Fruit fly (Drosophila melanogaster) whole organism, embryonic: Measurements from ENCODE around the gene Coq2.
A peak's percentile ranks its signal among the peaks of the same experiment; 100 is the strongest.

Source experiments
- Bgb ChIP-seq: fragments of 200-800 bp; sonication (Bioruptor generic); IDR thresholded peaks from 2 replicates; pipeline ENCODE4 v1.3.6; 2022; ENCODE audit warnings: missing biosample characterization, missing genetic modification characterization; ENCODE audit not compliant: partially characterized antibody
- CG10321 ChIP-seq: fragments of 200-800 bp; sonication (Bioruptor generic); IDR thresholded peaks from 2 replicates; pipeline ENCODE4 v1.3.6; 2022; ENCODE audit warnings: missing biosample characterization, missing genetic modification characterization
- CG10543 ChIP-seq: fragments of 200-800 bp; sonication (Bioruptor generic); optimal IDR thresholded peaks from 3 replicates; lab custom pipeline; 2017; ENCODE audit warnings: missing biosample characterization, mild to moderate bottlenecking, missing genetic modification characterization, moderate library complexity
- CG10979 ChIP-seq: fragments of 200-800 bp; sonication (Bioruptor generic); optimal IDR thresholded peaks from 2 replicates; lab custom pipeline; 2018; ENCODE audit warnings: missing biosample characterization, mild to moderate bottlenecking, missing genetic modification characterization, moderate library complexity
- CG11085 ChIP-seq: fragments of 200-800 bp; sonication (Bioruptor generic); IDR thresholded peaks from 2 replicates; pipeline ENCODE4 v1.3.6; 2022; ENCODE audit warnings: missing biosample characterization, missing genetic modification characterization
- CG11560 ChIP-seq: fragments of 200-800 bp; sonication (Bioruptor generic); IDR thresholded peaks from 3 replicates; pipeline ENCODE4 v1.3.6; 2022; ENCODE audit warnings: missing biosample characterization, missing genetic modification characterization
- CG13123 ChIP-seq: fragments of 200-800 bp; sonication (Bioruptor generic); optimal IDR thresholded peaks from 2 replicates; lab custom pipeline; 2016; ENCODE audit warnings: missing biosample characterization, missing genetic modification characterization
- CG13296 ChIP-seq: fragments of 200-800 bp; sonication (Bioruptor generic); optimal IDR thresholded peaks from 3 replicates; lab custom pipeline; 2018; ENCODE audit warnings: missing biosample characterization, mild to moderate bottlenecking, missing genetic modification characterization
- CG13894 ChIP-seq: fragments of 200-800 bp; sonication (Bioruptor generic); optimal IDR thresholded peaks from 3 replicates; lab custom pipeline; 2018; ENCODE audit warnings: missing biosample characterization, mild to moderate bottlenecking, missing genetic modification characterization, moderate library complexity
- CG14965 ChIP-seq: fragments of 200-800 bp; sonication (Bioruptor generic); optimal IDR thresholded peaks from 2 replicates; lab custom pipeline; 2016; ENCODE audit warnings: missing biosample characterization, missing genetic modification characterization, borderline replicate concordance
- CG1529 ChIP-seq: fragments of 200-800 bp; sonication (Bioruptor generic); optimal IDR thresholded peaks from 3 replicates; lab custom pipeline; 2018; ENCODE audit warnings: missing biosample characterization, missing genetic modification characterization
- CG1603 ChIP-seq: fragments of 200-800 bp; sonication (Bioruptor generic); optimal IDR thresholded peaks from 2 replicates; lab custom pipeline; 2019; ENCODE audit warnings: missing biosample characterization, mild to moderate bottlenecking, missing genetic modification characterization, moderate library complexity
- CG1647 ChIP-seq: fragments of 200-800 bp; sonication (Bioruptor generic); optimal IDR thresholded peaks from 3 replicates; lab custom pipeline; 2016; ENCODE audit warnings: missing biosample characterization, missing genetic modification characterization
- CG16813 ChIP-seq: fragments of 200-800 bp; sonication (Bioruptor generic); IDR thresholded peaks from 3 replicates; pipeline ENCODE4 v1.3.6; 2022; ENCODE audit warnings: missing biosample characterization, missing genetic modification characterization; ENCODE audit not compliant: partially characterized antibody
- CG3847 ChIP-seq: fragments of 200-800 bp; sonication (Bioruptor generic); IDR thresholded peaks from 2 replicates; pipeline ENCODE4 v1.3.6; 2022; ENCODE audit warnings: missing biosample characterization, missing genetic modification characterization
- CG6689 ChIP-seq: fragments of 200-800 bp; sonication (Bioruptor generic); IDR thresholded peaks from 2 replicates; pipeline ENCODE4 v1.3.6; 2022; ENCODE audit warnings: missing biosample characterization, missing genetic modification characterization
- CTCF ChIP-seq: fragments of 200-800 bp; sonication (Bioruptor generic); optimal IDR thresholded peaks from 2 replicates; lab custom pipeline; 2017; ENCODE audit warnings: missing biosample characterization, mild to moderate bottlenecking, missing genetic modification characterization, moderate library complexity
- H15 ChIP-seq: fragments of 200-800 bp; sonication (Bioruptor generic); IDR thresholded peaks from 3 replicates; pipeline ENCODE4 v1.3.6; 2022; ENCODE audit warnings: missing biosample characterization, missing genetic modification characterization
- HLH3B ChIP-seq: fragments of 200-800 bp; sonication (Bioruptor generic); IDR thresholded peaks from 2 replicates; pipeline ENCODE4 v1.3.6; 2022; ENCODE audit warnings: missing biosample characterization, missing genetic modification characterization
- Hmr ChIP-seq: fragments of 200-800 bp; sonication (Bioruptor generic); optimal IDR thresholded peaks from 3 replicates; lab custom pipeline; 2017; ENCODE audit warnings: mild to moderate bottlenecking, missing biosample characterization, missing genetic modification reagents, missing genetic modification characterization
- Meics ChIP-seq: fragments of 200-800 bp; sonication (Bioruptor generic); optimal IDR thresholded peaks from 2 replicates; lab custom pipeline; 2017; ENCODE audit warnings: missing biosample characterization, mild to moderate bottlenecking, missing genetic modification characterization
- Mrtf ChIP-seq: fragments of 200-800 bp; sonication (Bioruptor generic); IDR thresholded peaks from 3 replicates; pipeline ENCODE4 v1.3.6; 2022; ENCODE audit warnings: missing biosample characterization, missing genetic modification characterization
- PHDP ChIP-seq: fragments of 200-800 bp; sonication (Bioruptor generic); optimal IDR thresholded peaks from 3 replicates; lab custom pipeline; 2018; ENCODE audit warnings: missing biosample characterization, mild to moderate bottlenecking, missing genetic modification characterization, moderate library complexity
- Pdp1 ChIP-seq, 2 experiments: fragments of 200-800 bp; sonication (Bioruptor generic); optimal IDR thresholded peaks; 3 replicates each; lab custom pipeline; 2016; ENCODE audit warnings: missing biosample characterization in 2 of 2, missing genetic modification characterization in 2 of 2, mild to moderate bottlenecking in 1 of 2, moderate library complexity in 1 of 2
- Sox100B ChIP-seq: fragments of 200-800 bp; sonication (Bioruptor generic); optimal IDR thresholded peaks from 3 replicates; lab custom pipeline; 2018; ENCODE audit warnings: missing biosample characterization, mild to moderate bottlenecking, missing genetic modification characterization
- ac ChIP-seq: fragments of 200-800 bp; sonication (Bioruptor generic); optimal IDR thresholded peaks from 3 replicates; lab custom pipeline; 2017; ENCODE audit warnings: missing biosample characterization, mild to moderate bottlenecking, missing genetic modification characterization
- bbx ChIP-seq: fragments of 200-800 bp; sonication (Bioruptor generic); IDR thresholded peaks from 2 replicates; pipeline ENCODE4 v1.3.6; 2022; ENCODE audit warnings: missing biosample characterization, missing genetic modification characterization; ENCODE audit not compliant: partially characterized antibody
- bigmax ChIP-seq: fragments of 200-800 bp; sonication (Bioruptor generic); optimal IDR thresholded peaks from 2 replicates; lab custom pipeline; 2018; ENCODE audit warnings: missing biosample characterization, mild to moderate bottlenecking, missing genetic modification characterization
- btn ChIP-seq: fragments of 200-800 bp; sonication (Bioruptor generic); optimal IDR thresholded peaks from 2 replicates; lab custom pipeline; 2016; ENCODE audit warnings: missing biosample characterization, missing genetic modification characterization
- cas ChIP-seq: fragments of 200-800 bp; sonication (Bioruptor generic); IDR thresholded peaks from 2 replicates; pipeline ENCODE4 v1.3.6; 2022; ENCODE audit warnings: missing biosample characterization, missing genetic modification characterization
- chinmo ChIP-seq: fragments of 200-800 bp; sonication (Bioruptor generic); IDR thresholded peaks from 4 replicates; pipeline ENCODE4 v1.3.6; 2022; ENCODE audit warnings: missing biosample characterization, missing genetic modification characterization; ENCODE audit not compliant: partially characterized antibody
- corto ChIP-seq: fragments of 200-800 bp; sonication (Bioruptor generic); optimal IDR thresholded peaks from 2 replicates; lab custom pipeline; 2016; ENCODE audit warnings: missing biosample characterization, mild to moderate bottlenecking, missing genetic modification characterization, moderate library complexity
- eve ChIP-seq, 2 experiments: fragments of >200 bp; optimal IDR thresholded peaks; 2 replicates each; lab custom pipeline; 2017; ENCODE audit warnings: missing biosample characterization in 2 of 2, missing genetic modification characterization in 2 of 2
- fd96Cb ChIP-seq: fragments of 200-800 bp; sonication (Bioruptor generic); optimal IDR thresholded peaks from 2 replicates; lab custom pipeline; 2018; ENCODE audit warnings: missing biosample characterization, mild to moderate bottlenecking, missing genetic modification characterization, moderate library complexity
- gcm ChIP-seq: fragments of 200-800 bp; sonication (Bioruptor generic); optimal IDR thresholded peaks from 2 replicates; lab custom pipeline; 2019; ENCODE audit warnings: missing biosample characterization, mild to moderate bottlenecking, missing genetic modification characterization, moderate library complexity
- grau ChIP-seq: fragments of 200-800 bp; optimal IDR thresholded peaks from 3 replicates; lab custom pipeline; 2019; ENCODE audit warnings: missing biosample characterization, mild to moderate bottlenecking, missing genetic modification characterization, moderate library complexity
- gsb-n ChIP-seq: fragments of 200-800 bp; sonication (Bioruptor generic); optimal IDR thresholded peaks from 3 replicates; lab custom pipeline; 2018; ENCODE audit warnings: missing biosample characterization, mild to moderate bottlenecking, missing genetic modification characterization
- ham ChIP-seq: fragments of 200-800 bp; sonication (Bioruptor generic); IDR thresholded peaks from 2 replicates; pipeline ENCODE4 v1.3.6; 2022; ENCODE audit warnings: missing biosample characterization, missing genetic modification characterization
- ind ChIP-seq: fragments of 200-800 bp; sonication (Bioruptor generic); optimal IDR thresholded peaks from 3 replicates; lab custom pipeline; 2016; ENCODE audit warnings: missing biosample characterization, missing genetic modification characterization
- mld ChIP-seq: fragments of 200-800 bp; sonication (Bioruptor generic); IDR thresholded peaks from 3 replicates; pipeline ENCODE4 v1.3.6; 2022; ENCODE audit warnings: missing biosample characterization, missing genetic modification characterization; ENCODE audit not compliant: partially characterized antibody
- nau ChIP-seq: fragments of 200-800 bp; sonication (Bioruptor generic); optimal IDR thresholded peaks from 3 replicates; lab custom pipeline; 2017; ENCODE audit warnings: missing biosample characterization, mild to moderate bottlenecking, missing genetic modification characterization, missing genetic modification reagents
- p53 ChIP-seq: fragments of 200-800 bp; sonication (Bioruptor generic); optimal IDR thresholded peaks from 2 replicates; lab custom pipeline; 2016; ENCODE audit warnings: missing biosample characterization, missing genetic modification characterization
- pb ChIP-seq: fragments of 200-800 bp; sonication (Bioruptor generic); optimal IDR thresholded peaks from 3 replicates; lab custom pipeline; 2016; ENCODE audit warnings: missing biosample characterization, missing genetic modification characterization
- ro ChIP-seq: fragments of 200-800 bp; sonication (Bioruptor generic); IDR thresholded peaks from 2 replicates; pipeline ENCODE4 v1.3.6; 2022; ENCODE audit warnings: missing biosample characterization, missing genetic modification characterization
- row ChIP-seq: fragments of 200-800 bp; sonication (Bioruptor generic); IDR thresholded peaks from 3 replicates; pipeline ENCODE4 v1.3.6; 2022; ENCODE audit warnings: missing biosample characterization, missing genetic modification characterization
- sc ChIP-seq, 3 experiments: fragments of >200 bp in 2 of 3; fragments of 200-800 bp in 1 of 3; sonication (Bioruptor generic) in 1 of 3; optimal IDR thresholded peaks; 2 replicates in 2 of 3; 3 replicates in 1 of 3; lab custom pipeline; 2017; ENCODE audit warnings: mild to moderate bottlenecking in 1 of 3, missing biosample characterization in 1 of 3, missing genetic modification characterization in 1 of 3, missing genetic modification reagents in 1 of 3
- sens ChIP-seq: fragments of 200-800 bp; sonication (Bioruptor generic); peaks from one replicate; lab custom pipeline; 2016; ENCODE audit warnings: missing biosample characterization, missing genetic modification characterization
- so ChIP-seq: fragments of 200-800 bp; sonication (Bioruptor generic); IDR thresholded peaks from 3 replicates; pipeline ENCODE4 v1.3.6; 2022; ENCODE audit warnings: missing biosample characterization, missing genetic modification characterization
- sr ChIP-seq: fragments of 200-800 bp; sonication (Bioruptor generic); IDR thresholded peaks from 3 replicates; pipeline ENCODE4 v1.3.6; 2022; ENCODE audit warnings: missing biosample characterization, missing genetic modification characterization
- vnd ChIP-seq: fragments of 200-800 bp; sonication (Bioruptor generic); IDR thresholded peaks from 3 replicates; pipeline ENCODE4 v1.3.6; 2022; ENCODE audit warnings: missing biosample characterization, missing genetic modification characterization; ENCODE audit not compliant: partially characterized antibody
- zfh1 ChIP-seq: fragments of 200-800 bp; sonication (Bioruptor generic); IDR thresholded peaks from 3 replicates; pipeline ENCODE4 v1.3.6; 2022; ENCODE audit warnings: missing biosample characterization, missing genetic modification characterization

The Coq2 gene

DNA sequence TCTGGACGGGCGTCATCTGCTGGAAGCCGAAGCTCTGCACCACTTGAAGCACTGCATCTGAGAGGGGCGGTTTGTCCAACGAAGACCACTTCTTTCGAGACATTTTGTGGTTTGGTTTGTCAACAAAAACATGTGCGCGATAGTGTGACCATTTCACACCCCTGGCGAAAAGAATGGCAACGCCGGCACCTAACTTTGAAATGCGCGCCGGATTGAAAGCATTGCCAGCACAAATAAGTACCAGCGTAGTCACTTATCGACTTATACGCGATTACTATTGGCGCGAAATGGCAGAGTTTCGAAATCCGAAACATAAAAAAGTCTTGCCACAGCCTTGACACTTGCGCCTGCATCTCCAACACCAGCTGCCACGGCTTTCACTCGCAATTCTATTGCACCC lies 46.6 kb downstream of the Coq2 start, which contains the start of gene CG9630 (continued):
- TF ChIP-seq so (GFP tag; lab: Robert Waterston, UW) (no peak), CG11560 (tag; lab: Robert Waterston, UW) (no peak; the same call in 2 of the 3 replicates), fd96Cb (no peak), vnd (GFP tag; lab: Robert Waterston, UW) (0 out of 3 replicates have a peak, but pooled peaks have one; percentile 41), ro (GFP tag; lab: Robert Waterston, UW) (no peak), CG1647 (GFP tag; lab: Kevin White, UChicago) (no peak), nau (GFP tag; lab: Kevin White, UChicago) (no peak), CG10979 (tag; lab: Kevin White, UChicago) (no peak), ham (GFP tag; lab: Robert Waterston, UW) (no peak), eve (GFP tag; optimal IDR thresholded peaks at IDR 0.05; lab: Kevin White, UChicago) (no peak), zfh1 (no peak), gcm (GFP tag; lab: Kevin White, UChicago) (no peak), Meics (GFP tag; lab: Kevin White, UChicago) (no peak), ac (GFP tag; lab: Kevin White, UChicago) (no peak), H15 (GFP tag; lab: Robert Waterston, UW) (no peak), chinmo (GFP tag; lab: Robert Waterston, UW) (no peak), cas (GFP tag; lab: Robert Waterston, UW) (no peak), CG1603 (tag; lab: Kevin White, UChicago) (peak; percentile 87), CG16813 (GFP tag; lab: Robert Waterston, UW) (peak; percentile 59; the same call in 1 of the 3 replicates), Pdp1 (GFP tag; optimal IDR thresholded peaks at IDR 0.05; lab: Kevin White, UChicago) (no peak), sr (no peak), ind (GFP tag; lab: Kevin White, UChicago) (no peak), CG10321 (0 out of 2 replicates have a peak, but pooled peaks have one; percentile 5), btn (GFP tag; lab: Kevin White, UChicago) (no peak), CG3847 (GFP tag; lab: Robert Waterston, UW) (peak; percentile 88), Mrtf (no peak), CG13894 (no peak), CG11085 (GFP tag; lab: Robert Waterston, UW) (no peak), Bgb (GFP tag; lab: Robert Waterston, UW) (peak; percentile 73), corto (GFP tag; lab: Kevin White, UChicago) (no peak), grau (tag; lab: Kevin White, UChicago) (no peak), bbx (GFP tag; lab: Robert Waterston, UW) (peak; percentile 74), sens (no peak), CG13296 (GFP tag; lab: Kevin White, UChicago) (no peak), CG1529 (GFP tag; lab: Kevin White, UChicago) (no peak), CG10543 (GFP tag; lab: Kevin White, UChicago) (no peak), sc (optimal IDR thresholded peaks at IDR 0.05; lab: Kevin White, UChicago) (no peak), sc (GFP tag; optimal IDR thresholded peaks at IDR 0.05; lab: Kevin White, UChicago) (no peak), p53 (GFP tag; lab: Kevin White, UChicago) (no peak), bigmax (peak; percentile 60), CG6689 (GFP tag; lab: Robert Waterston, UW) (no peak), pb (no peak), PHDP (tag; lab: Kevin White, UChicago) (no peak), CG14965 (no peak), mld (GFP tag; lab: Robert Waterston, UW) (0 out of 3 replicates have a peak, but pooled peaks have one; percentile 37), row (GFP tag; lab: Robert Waterston, UW) (no peak), gsb-n (no peak), HLH3B (no peak), Hmr (no peak), CTCF (GFP tag; lab: Kevin White, UChicago) (peak; percentile 40), CG13123 (GFP tag; lab: Kevin White, UChicago) (no peak), Sox100B (no peak)
